Worm (Caenorhabditis elegans) whole organism, mixed stage, embryonic: ENCODE measurements around the gene phat-5.
A peak's percentile ranks its signal among the peaks of the same experiment; 100 is the strongest.

ENCODE experiments used
- M03D4.4 ChIP-seq: sonication (generic microtip); optimal IDR thresholded peaks from 2 replicates; lab custom pipeline; 2017; ENCODE audit warnings: mild to moderate bottlenecking, missing genetic modification characterization, missing compliant biosample characterization
- bed-3 ChIP-seq: fragments of 200-800 bp; sonication (Bioruptor generic); optimal IDR thresholded peaks from 3 replicates; lab custom pipeline; 2018; ENCODE audit warnings: mild to moderate bottlenecking, missing genetic modification characterization, moderate library complexity, missing compliant biosample characterization
- blmp-1 ChIP-seq: fragments of 150-350 bp; optimal IDR thresholded peaks from 2 replicates; lab custom pipeline; 2014; ENCODE audit warnings: missing biosample characterization, missing genetic modification characterization
- ceh-39 ChIP-seq: fragments of 150-350 bp; optimal IDR thresholded peaks from 2 replicates; lab custom pipeline; 2014; ENCODE audit warnings: missing biosample characterization, missing genetic modification characterization
- ceh-43 ChIP-seq: fragments of 200-800 bp; sonication (Bioruptor generic); optimal IDR thresholded peaks from 2 replicates; lab custom pipeline; 2018; ENCODE audit warnings: mild to moderate bottlenecking, missing genetic modification characterization, moderate library complexity, missing compliant biosample characterization
- ceh-83 ChIP-seq: fragments of 200-800 bp; sonication (Bioruptor generic); optimal IDR thresholded peaks from 2 replicates; lab custom pipeline; 2018; ENCODE audit warnings: mild to moderate bottlenecking, missing genetic modification characterization, missing compliant biosample characterization
- ces-1 ChIP-seq: fragments of 150-350 bp; optimal IDR thresholded peaks from 2 replicates; lab custom pipeline; 2014; ENCODE audit warnings: missing biosample characterization, missing genetic modification reagents, missing genetic modification characterization
- cnd-1 ChIP-seq: fragments of 200-800 bp; sonication (Bioruptor generic); optimal IDR thresholded peaks from 2 replicates; lab custom pipeline; 2018; ENCODE audit warnings: mild to moderate bottlenecking, missing genetic modification characterization, missing compliant biosample characterization
- drap-1 ChIP-seq: fragments of 200-800 bp; sonication (Bioruptor generic); optimal IDR thresholded peaks from 3 replicates; lab custom pipeline; 2018; ENCODE audit warnings: mild to moderate bottlenecking, missing genetic modification characterization, missing compliant biosample characterization
- elt-1 ChIP-seq: sonication (generic microtip); optimal IDR thresholded peaks from 2 replicates; lab custom pipeline; 2017; ENCODE audit warnings: missing genetic modification characterization, mild to moderate bottlenecking, missing compliant biosample characterization, antibody characterized with exemption, moderate library complexity, borderline replicate concordance; ENCODE audit not compliant: insufficient read depth
- elt-3 ChIP-seq: fragments of 150-350 bp; optimal IDR thresholded peaks from 2 replicates; lab custom pipeline; 2014; ENCODE audit warnings: missing biosample characterization, missing genetic modification characterization
- flh-1 ChIP-seq: fragments of 200-800 bp; sonication (Bioruptor generic); optimal IDR thresholded peaks from 2 replicates; lab custom pipeline; 2018; ENCODE audit warnings: mild to moderate bottlenecking, missing genetic modification characterization, moderate library complexity, missing compliant biosample characterization
- ham-2 ChIP-seq: fragments of 200-800 bp; sonication (Bioruptor generic); optimal IDR thresholded peaks from 2 replicates; lab custom pipeline; 2018; ENCODE audit warnings: mild to moderate bottlenecking, missing genetic modification characterization, missing compliant biosample characterization
- hlh-1 ChIP-seq: fragments of 150-350 bp; optimal IDR thresholded peaks from 2 replicates; lab custom pipeline; 2014; ENCODE audit warnings: missing biosample characterization, missing genetic modification reagents, missing genetic modification characterization
- lin-13 ChIP-seq: fragments of 150-350 bp; optimal IDR thresholded peaks from 2 replicates; lab custom pipeline; 2014; ENCODE audit warnings: missing biosample characterization, missing genetic modification characterization
- lin-32 ChIP-seq: fragments of 200-800 bp; sonication (Bioruptor generic); optimal IDR thresholded peaks from 2 replicates; lab custom pipeline; 2018; ENCODE audit warnings: mild to moderate bottlenecking, missing genetic modification characterization, missing compliant biosample characterization
- lsy-2 ChIP-seq: fragments of 150-350 bp; optimal IDR thresholded peaks from 2 replicates; lab custom pipeline; 2014; ENCODE audit warnings: missing biosample characterization, missing genetic modification characterization
- mab-5 ChIP-seq: fragments of 150-350 bp; optimal IDR thresholded peaks from 2 replicates; lab custom pipeline; 2014; ENCODE audit warnings: missing biosample characterization, missing genetic modification characterization
- mep-1 ChIP-seq: fragments of 150-350 bp; optimal IDR thresholded peaks from 2 replicates; lab custom pipeline; 2017; ENCODE audit warnings: missing biosample characterization, missing genetic modification reagents, missing genetic modification characterization, inconsistent platforms
- mls-2 ChIP-seq: sonication (generic microtip); optimal IDR thresholded peaks from 2 replicates; lab custom pipeline; 2016; ENCODE audit warnings: mild to moderate bottlenecking, missing genetic modification characterization, moderate library complexity, missing compliant biosample characterization
- nhr-2 ChIP-seq: fragments of 150-350 bp; optimal IDR thresholded peaks from 2 replicates; lab custom pipeline; 2014; ENCODE audit warnings: missing biosample characterization, missing genetic modification characterization
- nhr-237 ChIP-seq: fragments of 150-350 bp; optimal IDR thresholded peaks from 2 replicates; lab custom pipeline; 2014; ENCODE audit warnings: missing biosample characterization, missing genetic modification characterization
- nhr-28 ChIP-seq: fragments of 150-350 bp; optimal IDR thresholded peaks from 2 replicates; lab custom pipeline; 2014; ENCODE audit warnings: missing biosample characterization, missing genetic modification characterization
- nhr-76 ChIP-seq: sonication (generic microtip); optimal IDR thresholded peaks from 2 replicates; lab custom pipeline; 2017; ENCODE audit warnings: missing biosample characterization, missing genetic modification characterization
- sem-2 ChIP-seq: fragments of 200-800 bp; sonication (Bioruptor generic); optimal IDR thresholded peaks from 2 replicates; lab custom pipeline; 2018; ENCODE audit warnings: mild to moderate bottlenecking, missing genetic modification characterization, missing compliant biosample characterization
- snpc-4 ChIP-seq: fragments of 150-350 bp; optimal IDR thresholded peaks from 2 replicates; lab custom pipeline; 2014; ENCODE audit warnings: missing biosample characterization, missing genetic modification characterization
- sptf-1 ChIP-seq: sonication (generic microtip); optimal IDR thresholded peaks from 2 replicates; lab custom pipeline; 2017; ENCODE audit warnings: mild to moderate bottlenecking, missing genetic modification characterization, moderate library complexity, missing compliant biosample characterization
- unc-120 ChIP-seq: sonication (generic microtip); optimal IDR thresholded peaks from 2 replicates; lab custom pipeline; 2017; ENCODE audit warnings: missing genetic modification characterization, missing compliant biosample characterization; ENCODE audit not compliant: poor library complexity, severe bottlenecking
- unc-62 ChIP-seq: fragments of 150-350 bp; optimal IDR thresholded peaks from 2 replicates; lab custom pipeline; 2014; ENCODE audit warnings: missing biosample characterization, missing genetic modification reagents, missing genetic modification characterization
- zip-8 ChIP-seq: fragments of 150-350 bp; optimal IDR thresholded peaks from 2 replicates; lab custom pipeline; 2014; ENCODE audit warnings: missing biosample characterization, missing genetic modification characterization
- ztf-11 ChIP-seq: fragments of 150-350 bp; optimal IDR thresholded peaks from 2 replicates; lab custom pipeline; 2014; ENCODE audit warnings: missing biosample characterization, missing genetic modification characterization

Gene phat-5

ce11 chrV:4152200-4152599 lies 29.9 kb upstream of the phat-5 start, which contains the start of gene Y45G5AM.6:
Gene Y45G5AM.6 (minus strand): TSS chrV:4152300.
- TF ChIP-seq mls-2 (tag; lab: Kevin White, UChicago) (no peak), nhr-28 (tag; lab: Kevin White, UChicago) (no peak), cnd-1 (no peak), nhr-2 (no peak), flh-1 (GFP tag; lab: Kevin White, UChicago) (no peak), ceh-43 (no peak), sptf-1 (tag; lab: Kevin White, UChicago) (no peak), elt-1 (tag; lab: Kevin White, UChicago) (no peak), lin-13 (tag; lab: Kevin White, UChicago) (no peak), unc-120 (tag; lab: Kevin White, UChicago) (no peak), elt-3 (tag; lab: Kevin White, UChicago) (no peak), hlh-1 (tag; lab: Kevin White, UChicago) (no peak)

- TF ChIP-seq ceh-43 (no peak), ceh-39 (tag; lab: Kevin White, UChicago) (no peak), nhr-237 (no peak), elt-1 (tag; lab: Kevin White, UChicago) (no peak), bed-3 (GFP tag; lab: Kevin White, UChicago) (no peak), lin-13 (tag; lab: Kevin White, UChicago) (no peak), ztf-11 (tag; lab: Kevin White, UChicago) (no peak), lsy-2 (tag; lab: Kevin White, UChicago) (no peak), lin-32 (no peak), drap-1 (GFP tag; lab: Kevin White, UChicago) (no peak), mls-2 (tag; lab: Kevin White, UChicago) (no peak), M03D4.4 (tag; lab: Kevin White, UChicago) (no peak), nhr-76 (tag; lab: Kevin White, UChicago) (no peak), snpc-4 (tag; lab: Kevin White, UChicago) (no peak), blmp-1 (tag; lab: Kevin White, UChicago) (no peak), cnd-1 (no peak), unc-62 (GFP tag; lab: Kevin White, UChicago) (no peak)
Measured at ce11 chrV:4151400-4151799, 29.1 kb upstream of the phat-5 start.

- no peak for TF ChIP-seq ceh-43
- TF ChIP-seq mab-5 (tag; lab: Kevin White, UChicago): no peak
- no peak for TF ChIP-seq zip-8 (tag; lab: Kevin White, UChicago)
- TF ChIP-seq unc-62 (GFP tag; lab: Kevin White, UChicago): no peak
- TF ChIP-seq sem-2 (GFP tag; lab: Kevin White, UChicago): no peak
- TF ChIP-seq nhr-28 (tag; lab: Kevin White, UChicago): no peak
- TF ChIP-seq sptf-1 (tag; lab: Kevin White, UChicago): no peak
- TF ChIP-seq nhr-2: no peak
- TF ChIP-seq lin-32: no peak
- no peak for TF ChIP-seq blmp-1 (tag; lab: Kevin White, UChicago)
- TF ChIP-seq drap-1 (GFP tag; lab: Kevin White, UChicago): no peak
- no peak for TF ChIP-seq ztf-11 (tag; lab: Kevin White, UChicago)
- no peak for TF ChIP-seq ham-2 (GFP tag; lab: Kevin White, UChicago)
- TF ChIP-seq lin-13 (tag; lab: Kevin White, UChicago): no peak
- TF ChIP-seq nhr-76 (tag; lab: Kevin White, UChicago): no peak
- TF ChIP-seq elt-1 (tag; lab: Kevin White, UChicago): no peak
- TF ChIP-seq mls-2 (tag; lab: Kevin White, UChicago): no peak
- TF ChIP-seq ceh-83 (GFP tag; lab: Kevin White, UChicago): no peak
Measured at ce11 chrV:4144205-4144604, 21.9 kb upstream of the phat-5 start, which contains the start of gene Y45G5AL.1. Gene Y45G5AL.1 (plus strand): TSS chrV:4144505.

ce11 chrV:4143034-4143433 lies 20.7 kb upstream of the phat-5 start:
- TF ChIP-seq nhr-2 (no peak), sptf-1 (tag; lab: Kevin White, UChicago) (no peak), ceh-43 (no peak), blmp-1 (tag; lab: Kevin White, UChicago) (no peak), lin-13 (tag; lab: Kevin White, UChicago) (no peak), zip-8 (tag; lab: Kevin White, UChicago) (no peak), ces-1 (GFP tag; lab: Kevin White, UChicago) (peak; percentile 70), hlh-1 (tag; lab: Kevin White, UChicago) (no peak), unc-120 (tag; lab: Kevin White, UChicago) (no peak), nhr-237 (peak; percentile 9), bed-3 (GFP tag; lab: Kevin White, UChicago) (peak; percentile 32), lsy-2 (tag; lab: Kevin White, UChicago) (peak; percentile 35), mep-1 (peak; percentile 39), ceh-39 (tag; lab: Kevin White, UChicago) (peak; percentile 32)
